Fruit fly (Drosophila melanogaster) whole organism, pupa: Measurements from ENCODE around the gene Cht5.

Source experiments
- CG34367 ChIP-seq: fragments of 200-800 bp; sonication (Bioruptor generic); optimal IDR thresholded peaks from 2 replicates; lab custom pipeline; 2018; ENCODE audit warnings: missing biosample characterization, mild to moderate bottlenecking, missing genetic modification characterization
- CG4496 ChIP-seq: fragments of 200-800 bp; sonication (Bioruptor generic); IDR thresholded peaks from 3 replicates; pipeline ENCODE4 v1.3.6; 2022; ENCODE audit warnings: missing biosample characterization, missing genetic modification characterization
- CG9948 ChIP-seq: fragments of 200-800 bp; sonication (Bioruptor generic); optimal IDR thresholded peaks from 2 replicates; lab custom pipeline; 2018; ENCODE audit warnings: missing biosample characterization, mild to moderate bottlenecking, missing genetic modification characterization, moderate library complexity
- D1 ChIP-seq: fragments of 200-800 bp; sonication (Bioruptor generic); optimal IDR thresholded peaks from 2 replicates; lab custom pipeline; 2018; ENCODE audit warnings: missing biosample characterization, mild to moderate bottlenecking, missing genetic modification characterization, moderate library complexity
- EcR ChIP-seq: fragments of 200-800 bp; sonication (Bioruptor generic); optimal IDR thresholded peaks from 3 replicates; lab custom pipeline; 2019; ENCODE audit warnings: missing biosample characterization, missing genetic modification characterization, mild to moderate bottlenecking, moderate library complexity, missing genetic modification reagents
- gl ChIP-seq: fragments of 200-800 bp; sonication (Bioruptor generic); optimal IDR thresholded peaks from 2 replicates; lab custom pipeline; 2018; ENCODE audit warnings: missing biosample characterization, mild to moderate bottlenecking, missing genetic modification characterization

- TF ChIP-seq CG4496 (GFP tag; lab: Robert Waterston, UW) = no peak
- TF ChIP-seq CG34367 (tag; lab: Kevin White, UChicago) = no peak
- TF ChIP-seq CG9948 = no peak
- no peak for TF ChIP-seq EcR
- TF ChIP-seq D1 = no peak
- TF ChIP-seq gl (tag; lab: Kevin White, UChicago) = no peak
Observed at dm6 chr3R:13724029-13724638, 43.2 kb upstream of the Cht5 start.
